Worm (Caenorhabditis elegans) whole organism, L4 larva: ENCODE data around the gene orc-4.
A peak's percentile ranks its signal among the peaks of the same experiment; 100 is the strongest.

Experiments used
- F26F4.8 ChIP-seq: fragments of 200-800 bp; sonication (Bioruptor generic); conservative IDR thresholded peaks from 2 replicates; pipeline ENCODE4 v1.3.6; 2022; ENCODE audit warnings: missing genetic modification characterization, missing compliant biosample characterization
- F37D6.2 ChIP-seq: sonication (generic microtip); optimal IDR thresholded peaks from 2 replicates; lab custom pipeline; 2016; ENCODE audit warnings: mild to moderate bottlenecking, missing genetic modification characterization, missing compliant biosample characterization
- F44E2.7 ChIP-seq: fragments of 200-800 bp; sonication (Bioruptor generic); IDR thresholded peaks from 2 replicates; pipeline ENCODE4 v2.1.2; 2022; ENCODE audit warnings: missing genetic modification characterization, missing compliant biosample characterization
- F49E8.2 ChIP-seq: sonication (generic microtip); optimal IDR thresholded peaks from 2 replicates; lab custom pipeline; 2016; ENCODE audit warnings: missing compliant biosample characterization, mild to moderate bottlenecking, missing genetic modification characterization, borderline replicate concordance
- T20F7.1 ChIP-seq: fragments of 200-800 bp; sonication (Bioruptor generic); optimal IDR thresholded peaks from 2 replicates; lab custom pipeline; 2018; ENCODE audit warnings: mild to moderate bottlenecking, missing genetic modification characterization, missing compliant biosample characterization
- T26A8.4 ChIP-seq: fragments of 200-800 bp; sonication (Bioruptor generic); IDR thresholded peaks from 2 replicates; pipeline ENCODE4 v1.3.6; 2022; ENCODE audit warnings: missing genetic modification characterization, missing compliant biosample characterization
- Y105C5A.15 ChIP-seq: fragments of 200-800 bp; sonication (Bioruptor generic); IDR thresholded peaks from 2 replicates; pipeline ENCODE4 v1.3.6; 2022; ENCODE audit warnings: missing genetic modification characterization, missing compliant biosample characterization
- Y5F2A.4 ChIP-seq: fragments of 200-800 bp; sonication (Bioruptor generic); optimal IDR thresholded peaks from 2 replicates; lab custom pipeline; 2018; ENCODE audit warnings: mild to moderate bottlenecking, missing genetic modification characterization, missing compliant biosample characterization
- Y75B8A.6 ChIP-seq: fragments of 200-800 bp; sonication (Bioruptor generic); IDR thresholded peaks from 2 replicates; pipeline ENCODE4 v1.3.6; 2022; ENCODE audit warnings: missing genetic modification reagents, missing genetic modification characterization, missing compliant biosample characterization
- ZK546.5 ChIP-seq, 2 experiments: sonication (generic microtip); optimal IDR thresholded peaks; 2 replicates each; lab custom pipeline; 2017; ENCODE audit warnings: missing biosample characterization in 2 of 2, missing genetic modification characterization in 2 of 2
- aly-2 ChIP-seq: sonication (generic microtip); optimal IDR thresholded peaks from 2 replicates; lab custom pipeline; 2018; ENCODE audit warnings: missing biosample characterization, missing genetic modification characterization
- ama-1 ChIP-seq: fragments of 150-350 bp; optimal IDR thresholded peaks from 2 replicates; lab custom pipeline; 2014; ENCODE audit warnings: inconsistent platforms, mixed read lengths
- arid-1 ChIP-seq: fragments of 200-800 bp; sonication (Bioruptor generic); conservative IDR thresholded peaks from 2 replicates; pipeline ENCODE4 v1.3.6; 2022; ENCODE audit warnings: missing genetic modification reagents, missing genetic modification characterization, missing compliant biosample characterization
- ceh-20 ChIP-seq: fragments of 200-800 bp; sonication (Bioruptor generic); IDR thresholded peaks from 2 replicates; pipeline ENCODE4 v1.3.6; 2022; ENCODE audit warnings: missing genetic modification reagents, missing genetic modification characterization, missing compliant biosample characterization
- ceh-32 ChIP-seq: sonication (generic microtip); optimal IDR thresholded peaks from 2 replicates; lab custom pipeline; 2016; ENCODE audit warnings: mild to moderate bottlenecking, missing genetic modification characterization, missing compliant biosample characterization; ENCODE audit not compliant: poor library complexity
- ceh-62 ChIP-seq: sonication (generic microtip); optimal IDR thresholded peaks from 2 replicates; lab custom pipeline; 2017; ENCODE audit warnings: missing biosample characterization, missing genetic modification characterization
- daf-19 ChIP-seq: fragments of 200-800 bp; sonication (Bioruptor generic); conservative IDR thresholded peaks from 2 replicates; pipeline ENCODE4 v1.3.6; 2022; ENCODE audit warnings: missing genetic modification characterization, missing compliant biosample characterization
- dmd-9 ChIP-seq: fragments of 200-800 bp; sonication (Bioruptor generic); IDR thresholded peaks from 2 replicates; pipeline ENCODE4 v1.3.6; 2022; ENCODE audit warnings: missing genetic modification reagents, missing genetic modification characterization, missing compliant biosample characterization
- dpl-1 ChIP-seq: fragments of 150-350 bp; optimal IDR thresholded peaks from 2 replicates; lab custom pipeline; 2014; ENCODE audit warnings: missing biosample characterization, missing genetic modification reagents, missing genetic modification characterization
- duxl-1 ChIP-seq: sonication (generic microtip); optimal IDR thresholded peaks from 2 replicates; lab custom pipeline; 2016; ENCODE audit warnings: mild to moderate bottlenecking, missing genetic modification characterization, moderate library complexity, missing compliant biosample characterization; ENCODE audit not compliant: poor library complexity
- dve-1 ChIP-seq: sonication (generic microtip); optimal IDR thresholded peaks from 2 replicates; lab custom pipeline; 2017; ENCODE audit warnings: antibody characterized with exemption, mild to moderate bottlenecking, missing genetic modification characterization, missing compliant biosample characterization; ENCODE audit not compliant: insufficient read depth
- egl-27 ChIP-seq: sonication (generic microtip); optimal IDR thresholded peaks from 3 replicates; lab custom pipeline; 2017; ENCODE audit warnings: missing biosample characterization, missing genetic modification reagents, missing genetic modification characterization
- gei-8 ChIP-seq: fragments of 200-800 bp; sonication (Bioruptor generic); optimal IDR thresholded peaks from 2 replicates; lab custom pipeline; 2018; ENCODE audit warnings: mild to moderate bottlenecking, missing genetic modification characterization, missing compliant biosample characterization
- hif-1 ChIP-seq, 2 experiments: sonication (generic microtip); optimal IDR thresholded peaks; 2 replicates each; lab custom pipeline; 2016 to 2017; ENCODE audit warnings: missing compliant biosample characterization in 2 of 2, missing genetic modification characterization in 2 of 2, missing genetic modification reagents in 2 of 2, missing genotype in 2 of 2, mild to moderate bottlenecking in 1 of 2
- hlh-11 ChIP-seq: fragments of 200-800 bp; sonication (Bioruptor generic); optimal IDR thresholded peaks from 2 replicates; lab custom pipeline; 2018; ENCODE audit warnings: mild to moderate bottlenecking, missing genetic modification characterization, missing compliant biosample characterization
- hmg-1.1 ChIP-seq: fragments of 200-800 bp; sonication (Bioruptor generic); IDR thresholded peaks from 2 replicates; pipeline ENCODE4 v1.3.6; 2022; ENCODE audit warnings: missing genetic modification reagents, missing genetic modification characterization, missing compliant biosample characterization
- lin-38 ChIP-seq: fragments of 200-800 bp; sonication (Bioruptor generic); IDR thresholded peaks from 2 replicates; pipeline ENCODE4 v1.3.6; 2022; ENCODE audit warnings: missing genetic modification reagents, missing genetic modification characterization, missing compliant biosample characterization
- lin-39 ChIP-seq: fragments of 150-350 bp; optimal IDR thresholded peaks from 2 replicates; lab custom pipeline; 2014; ENCODE audit warnings: missing biosample characterization, missing genetic modification reagents, missing genetic modification characterization
- madf-5 ChIP-seq, 2 experiments: fragments of 200-800 bp; sonication (Bioruptor generic); IDR thresholded peaks; 2 replicates each; pipeline ENCODE4 v1.3.6; 2022; ENCODE audit warnings: missing compliant biosample characterization in 2 of 2, missing genetic modification characterization in 2 of 2
- madf-9 ChIP-seq: fragments of 200-800 bp; sonication (Bioruptor generic); conservative IDR thresholded peaks from 2 replicates; pipeline ENCODE4 v1.3.6; 2022; ENCODE audit warnings: missing genetic modification reagents, missing genetic modification characterization, missing compliant biosample characterization
- mdl-1 ChIP-seq, 2 experiments: fragments of 150-350 bp in 1 of 2; sonication (generic microtip) in 1 of 2; optimal IDR thresholded peaks; 2 replicates each; lab custom pipeline; 2014 to 2017; ENCODE audit warnings: missing biosample characterization in 2 of 2, missing genetic modification characterization in 2 of 2
- mdt-29 ChIP-seq: fragments of 200-800 bp; sonication (Bioruptor generic); IDR thresholded peaks from 2 replicates; pipeline ENCODE4 v1.3.6; 2022; ENCODE audit warnings: missing genetic modification reagents, missing genetic modification characterization, missing compliant biosample characterization
- mxl-2 ChIP-seq: fragments of 200-800 bp; sonication (Bioruptor generic); conservative IDR thresholded peaks from 2 replicates; pipeline ENCODE4 v1.3.6; 2022; ENCODE audit warnings: missing genetic modification reagents, missing genetic modification characterization, missing compliant biosample characterization
- nhr-111 ChIP-seq: fragments of 200-800 bp; sonication (Bioruptor generic); optimal IDR thresholded peaks from 2 replicates; lab custom pipeline; 2018; ENCODE audit warnings: mild to moderate bottlenecking, missing genetic modification characterization, missing compliant biosample characterization
- nhr-237 ChIP-seq: sonication (generic microtip); optimal IDR thresholded peaks from 2 replicates; lab custom pipeline; 2017; ENCODE audit warnings: missing biosample characterization, missing genetic modification characterization
- nhr-41 ChIP-seq: fragments of 200-800 bp; sonication (Bioruptor generic); IDR thresholded peaks from 2 replicates; pipeline ENCODE4 v1.3.6; 2022; ENCODE audit warnings: missing genetic modification reagents, missing genetic modification characterization, missing compliant biosample characterization
- nhr-42 ChIP-seq: fragments of 200-800 bp; sonication (Bioruptor generic); IDR thresholded peaks from 2 replicates; pipeline ENCODE4 v1.3.6; 2022; ENCODE audit warnings: missing genetic modification characterization, missing compliant biosample characterization
- nhr-6 ChIP-seq: fragments of 150-350 bp; optimal IDR thresholded peaks from 2 replicates; lab custom pipeline; 2014; ENCODE audit warnings: missing biosample characterization, missing genetic modification characterization
- nhr-76 ChIP-seq: fragments of 150-350 bp; optimal IDR thresholded peaks from 2 replicates; lab custom pipeline; 2014; ENCODE audit warnings: missing biosample characterization, missing genetic modification characterization
- pqm-1 ChIP-seq: sonication (generic microtip); optimal IDR thresholded peaks from 2 replicates; lab custom pipeline; 2017; ENCODE audit warnings: missing biosample characterization, missing genetic modification characterization
- sdz-12 ChIP-seq: fragments of 200-800 bp; sonication (Bioruptor generic); optimal IDR thresholded peaks from 2 replicates; lab custom pipeline; 2018; ENCODE audit warnings: mild to moderate bottlenecking, missing genetic modification characterization, missing compliant biosample characterization
- set-16 ChIP-seq: fragments of 200-800 bp; sonication (Bioruptor generic); IDR thresholded peaks from 2 replicates; pipeline ENCODE4 v1.3.6; 2022; ENCODE audit warnings: missing genetic modification reagents, missing genetic modification characterization, missing compliant biosample characterization
- spr-1 ChIP-seq: sonication (generic microtip); optimal IDR thresholded peaks from 2 replicates; lab custom pipeline; 2016; ENCODE audit warnings: mild to moderate bottlenecking, missing genetic modification characterization, missing compliant biosample characterization
- tag-97 ChIP-seq: fragments of 200-800 bp; sonication (Bioruptor generic); IDR thresholded peaks from 2 replicates; pipeline ENCODE4 v1.3.6; 2022; ENCODE audit warnings: missing genetic modification characterization, missing compliant biosample characterization
- tra-1 ChIP-seq: fragments of 200-800 bp; sonication (Bioruptor generic); IDR thresholded peaks from 2 replicates; pipeline ENCODE4 v1.3.6; 2022; ENCODE audit warnings: missing genetic modification reagents, missing genetic modification characterization, missing compliant biosample characterization
- unc-39 ChIP-seq: sonication (generic microtip); optimal IDR thresholded peaks from 2 replicates; lab custom pipeline; 2017; ENCODE audit warnings: missing biosample characterization, missing genetic modification characterization
- zag-1 ChIP-seq: fragments of 150-350 bp; optimal IDR thresholded peaks from 2 replicates; lab custom pipeline; 2014; ENCODE audit warnings: missing biosample characterization, missing genetic modification characterization

orc-4 gene

DNA sequence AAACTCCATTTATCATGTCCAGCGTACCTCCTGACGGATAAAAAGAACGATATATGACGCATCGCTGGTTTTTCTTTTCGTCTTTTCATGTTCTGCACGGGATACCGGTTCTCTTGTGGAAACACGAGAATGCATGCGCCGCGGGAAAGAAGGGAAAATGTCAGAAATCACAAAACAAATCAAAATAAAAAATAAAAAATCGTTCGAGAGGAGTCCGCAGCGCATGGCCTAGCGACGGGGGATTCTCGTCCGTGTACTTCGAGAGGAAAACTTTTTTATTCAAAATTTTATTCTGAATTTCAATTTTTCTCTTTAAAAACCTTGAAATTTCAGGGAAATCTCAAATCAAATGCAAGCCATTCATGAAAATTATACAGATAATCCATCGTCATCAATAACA, 24.8 kb upstream of the orc-4 start, which contains the start of the genes lron-10 and hpr-9 (continued):
- peak; percentile 64; the same call in 1 of the 2 replicates for TF ChIP-seq mdt-29 (GFP tag; lab: Robert Waterston, UW)
- TF ChIP-seq dve-1 (tag; lab: Kevin White, UChicago): peak; percentile 78
- peak; percentile 52 for TF ChIP-seq spr-1
- TF ChIP-seq dmd-9 (GFP tag; lab: Robert Waterston, UW): peak; percentile 91
- TF ChIP-seq zag-1 (tag; lab: Kevin White, UChicago): no peak
- no peak for TF ChIP-seq unc-39
- 0 out of 2 replicates have a peak, but pooled peaks have one; percentile 34 for TF ChIP-seq arid-1 (GFP tag; lab: Robert Waterston, UW)
- peak; percentile 77 for TF ChIP-seq dpl-1
- peak; percentile 12 for TF ChIP-seq F37D6.2 (tag; lab: Kevin White, UChicago)
- TF ChIP-seq mxl-2 (GFP tag; lab: Robert Waterston, UW): no peak
- TF ChIP-seq, all 104 proteins: peak for 50

DNA sequence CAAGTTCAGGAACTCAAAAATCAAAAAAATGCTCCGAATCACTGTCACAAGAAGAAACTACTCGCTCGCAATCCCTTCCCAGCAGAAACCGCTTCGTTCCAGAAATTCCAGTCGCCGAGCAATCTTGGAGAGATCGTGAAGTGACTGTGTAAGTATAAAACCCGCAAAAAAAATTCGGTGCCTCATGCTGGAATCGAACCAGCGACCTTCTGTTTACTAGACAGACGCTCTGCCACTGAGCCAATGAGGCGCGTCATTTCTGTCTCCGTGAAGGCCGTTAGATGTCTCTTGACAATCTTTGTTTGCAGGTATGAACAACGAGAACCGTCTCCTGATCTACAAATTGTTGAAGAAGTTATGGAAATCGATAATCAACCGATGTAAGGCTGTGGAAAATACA, 21.4 kb upstream of the orc-4 start:
- TF ChIP-seq ceh-32 (tag; lab: Kevin White, UChicago): no peak
- TF ChIP-seq duxl-1 (tag; lab: Kevin White, UChicago): peak; percentile 57
- TF ChIP-seq F37D6.2 (tag; lab: Kevin White, UChicago): no peak
- no peak for TF ChIP-seq egl-27 (tag; lab: Kevin White, UChicago)
- 0 out of 2 replicates have a peak, but pooled peaks have one; percentile 48 for TF ChIP-seq Y105C5A.15 (GFP tag; lab: Robert Waterston, UW)
- 0 out of 2 replicates have a peak, but pooled peaks have one; percentile 21 for TF ChIP-seq set-16
- TF ChIP-seq ZK546.5 (tag; optimal IDR thresholded peaks at IDR 0.05; lab: Kevin White, UChicago): no peak
- TF ChIP-seq dmd-9 (GFP tag; lab: Robert Waterston, UW): peak; percentile 59; the same call in 1 of the 2 replicates
- TF ChIP-seq ceh-62 (tag; lab: Kevin White, UChicago): no peak
- peak; percentile 51 for TF ChIP-seq nhr-6
- TF ChIP-seq daf-19: no peak; the same call in 1 of the 2 replicates
- 0 out of 2 replicates have a peak, but pooled peaks have one; percentile 17 for TF ChIP-seq mxl-2 (GFP tag; lab: Robert Waterston, UW)
- TF ChIP-seq spr-1: peak; percentile 58
- TF ChIP-seq madf-5 (GFP tag; IDR thresholded peaks at IDR 0.05; lab: Robert Waterston, UW): peak; percentile 69 to 94; a peak in 3 of 4 replicates
- peak; percentile 46 for TF ChIP-seq dve-1 (tag; lab: Kevin White, UChicago)
- no peak for TF ChIP-seq nhr-76
- peak; percentile 97 for TF ChIP-seq F44E2.7 (GFP tag; lab: Robert Waterston, UW)
- TF ChIP-seq Y75B8A.6: peak; percentile 69; the same call in 1 of the 2 replicates
- TF ChIP-seq ceh-20: peak; percentile 68
- no peak for TF ChIP-seq T20F7.1
- TF ChIP-seq hif-1 (tag; optimal IDR thresholded peaks at IDR 0.05; lab: Kevin White, UChicago): peak in 1 of 2 experiments; percentile 23
- TF ChIP-seq lin-38 (GFP tag; lab: Robert Waterston, UW): peak; percentile 81
- peak; percentile 22 for TF ChIP-seq ama-1 (lab: Kevin White, UChicago)
- peak; percentile 56 for TF ChIP-seq sdz-12
- peak; percentile 76 for TF ChIP-seq tra-1 (GFP tag; lab: Robert Waterston, UW)
- TF ChIP-seq F49E8.2 (tag; lab: Kevin White, UChicago): peak; percentile 66
- no peak for TF ChIP-seq pqm-1
- TF ChIP-seq tag-97 (GFP tag; lab: Robert Waterston, UW): no peak
- peak; percentile 72 for TF ChIP-seq T26A8.4 (GFP tag; lab: Robert Waterston, UW)
- 0 out of 2 replicates have a peak, but pooled peaks have one; percentile 53 for TF ChIP-seq nhr-41 (GFP tag; lab: Robert Waterston, UW)
- no peak for TF ChIP-seq nhr-237 (tag; lab: Kevin White, UChicago)
- TF ChIP-seq aly-2 (tag; lab: Kevin White, UChicago): no peak
- peak; percentile 80 for TF ChIP-seq F26F4.8
- no peak for TF ChIP-seq lin-39 (tag; lab: Kevin White, UChicago)
- TF ChIP-seq nhr-111 (GFP tag; lab: Kevin White, UChicago): peak; percentile 37
- peak; percentile 82 for TF ChIP-seq nhr-42
- peak; percentile 30 for TF ChIP-seq gei-8 (GFP tag; lab: Kevin White, UChicago)
- peak; percentile 59; the same call in 1 of the 2 replicates for TF ChIP-seq mdt-29 (GFP tag; lab: Robert Waterston, UW)
- peak; percentile 26 for TF ChIP-seq hlh-11 (tag; lab: Kevin White, UChicago)
- peak; percentile 71 for TF ChIP-seq madf-9
- TF ChIP-seq Y5F2A.4 (GFP tag; lab: Kevin White, UChicago): no peak
- no peak for TF ChIP-seq mdl-1 (tag; optimal IDR thresholded peaks at IDR 0.05; lab: Kevin White, UChicago)
- TF ChIP-seq hmg-1.1: peak; percentile 74
